Worm (Caenorhabditis elegans) whole organism, L3 larva: ENCODE measurements around the gene lurp-4.

Source experiments
- ZK546.5 ChIP-seq: sonication (generic microtip); optimal IDR thresholded peaks from 2 replicates; lab custom pipeline; 2017; ENCODE audit warnings: missing biosample characterization, missing genetic modification characterization
- ama-1 ChIP-seq: fragments of 150-350 bp; optimal IDR thresholded peaks from 2 replicates; lab custom pipeline; 2018
- ceh-82 ChIP-seq: fragments of 150-350 bp; optimal IDR thresholded peaks from 2 replicates; lab custom pipeline; 2014; ENCODE audit warnings: missing biosample characterization, missing genetic modification characterization
- egl-27 ChIP-seq: sonication (generic microtip); optimal IDR thresholded peaks from 4 replicates; lab custom pipeline; 2017; ENCODE audit warnings: missing biosample characterization, missing genetic modification reagents, missing genetic modification characterization
- fkh-10 ChIP-seq: sonication (generic microtip); optimal IDR thresholded peaks from 2 replicates; lab custom pipeline; 2017; ENCODE audit warnings: missing biosample characterization, missing genetic modification reagents, missing genetic modification characterization
- fos-1 ChIP-seq: fragments of 150-350 bp; optimal IDR thresholded peaks from 2 replicates; lab custom pipeline; 2014; ENCODE audit warnings: missing biosample characterization, missing genetic modification characterization
- jun-1 ChIP-seq: fragments of 150-350 bp; optimal IDR thresholded peaks from 2 replicates; lab custom pipeline; 2014; ENCODE audit warnings: missing biosample characterization, missing genetic modification reagents, missing genetic modification characterization
- mdl-1 ChIP-seq: fragments of 150-350 bp; optimal IDR thresholded peaks from 2 replicates; lab custom pipeline; 2014; ENCODE audit warnings: missing biosample characterization, missing genetic modification characterization
- nhr-77 ChIP-seq: fragments of 150-350 bp; optimal IDR thresholded peaks from 2 replicates; lab custom pipeline; 2014; ENCODE audit warnings: missing biosample characterization, missing genetic modification characterization
- snpc-4 ChIP-seq: fragments of 150-350 bp; optimal IDR thresholded peaks from 2 replicates; lab custom pipeline; 2014; ENCODE audit warnings: missing biosample characterization, missing genetic modification characterization
- unc-39 ChIP-seq: sonication (generic microtip); optimal IDR thresholded peaks from 4 replicates; lab custom pipeline; 2017; ENCODE audit warnings: missing biosample characterization, missing genetic modification characterization
- zag-1 ChIP-seq: fragments of 150-350 bp; optimal IDR thresholded peaks from 2 replicates; lab custom pipeline; 2014; ENCODE audit warnings: missing biosample characterization, missing genetic modification characterization

DNA sequence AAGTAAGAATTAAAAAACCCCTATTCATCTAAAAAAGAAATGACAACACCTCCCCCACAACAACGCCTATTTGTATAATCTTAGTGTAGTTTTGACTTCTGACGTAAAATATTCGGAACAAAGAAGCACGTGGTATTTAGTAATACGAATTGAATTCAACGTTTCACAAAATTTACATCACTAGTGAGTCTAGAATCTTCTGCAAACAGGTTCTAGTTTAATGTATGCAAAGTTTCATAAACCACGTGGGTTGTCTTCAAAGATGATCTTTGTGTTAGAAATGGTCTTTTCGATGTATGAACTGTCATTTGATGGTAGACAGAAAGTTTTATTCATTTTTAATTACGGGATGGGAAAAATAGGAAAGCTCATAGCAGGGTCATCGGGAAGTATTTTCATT is 19.3 kb upstream of the lurp-4 start:
- TF ChIP-seq ama-1 (lab: Kevin White, UChicago), result no peak
- TF ChIP-seq snpc-4 (tag; lab: Kevin White, UChicago), result no peak
- TF ChIP-seq egl-27 (tag; lab: Kevin White, UChicago), result no peak
- TF ChIP-seq ZK546.5 (tag; lab: Kevin White, UChicago), result no peak
- no peak for TF ChIP-seq mdl-1 (tag; lab: Kevin White, UChicago)
- TF ChIP-seq zag-1 (tag; lab: Kevin White, UChicago), result no peak
- no peak for TF ChIP-seq fos-1 (tag; lab: Kevin White, UChicago)
- TF ChIP-seq nhr-77 (tag; lab: Kevin White, UChicago), result no peak
- no peak for TF ChIP-seq fkh-10 (GFP tag; lab: Kevin White, UChicago)
- TF ChIP-seq jun-1 (tag; lab: Kevin White, UChicago), result no peak
- no peak for TF ChIP-seq unc-39 (tag; lab: Kevin White, UChicago)
- no peak for TF ChIP-seq ceh-82
